Worm (Caenorhabditis elegans) whole organism, dauer: ENCODE measurements around the gene str-19.

Experiments
- unc-62 ChIP-seq: sonication (generic microtip); optimal IDR thresholded peaks from 2 replicates; lab custom pipeline; 2017; ENCODE audit warnings: missing biosample characterization, missing genetic modification reagents, missing genetic modification characterization

str-19 gene

ce11 chrV:15710401-15710800 lies 33.9 kb downstream of the str-19 start, which contains the start of gene Y6E2A.1:
Gene Y6E2A.1, minus strand, starts transcription at chrV:15710501.
- TF ChIP-seq unc-62 (GFP tag; lab: Kevin White, UChicago), result no peak

DNA sequence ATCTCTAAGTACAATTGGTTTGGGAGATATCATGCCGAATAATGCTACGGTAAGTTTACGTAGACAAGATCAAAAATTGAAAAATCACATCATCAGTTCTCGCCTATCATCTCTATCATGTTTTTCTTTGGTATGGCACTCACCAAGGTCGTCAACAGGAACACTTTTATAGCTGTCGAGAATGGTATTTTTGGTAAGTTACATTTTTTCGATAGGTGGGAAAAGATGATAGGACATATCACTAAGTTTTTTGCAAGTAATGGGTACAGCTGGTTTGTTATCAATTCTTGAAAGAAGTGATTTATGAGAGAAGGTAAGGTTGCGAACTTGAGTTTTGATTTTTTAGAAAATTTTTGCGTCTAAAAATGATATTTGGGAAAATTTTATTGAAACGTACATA lies 36.3 kb downstream of the str-19 start:
- TF ChIP-seq unc-62 (GFP tag; lab: Kevin White, UChicago), result no peak

DNA sequence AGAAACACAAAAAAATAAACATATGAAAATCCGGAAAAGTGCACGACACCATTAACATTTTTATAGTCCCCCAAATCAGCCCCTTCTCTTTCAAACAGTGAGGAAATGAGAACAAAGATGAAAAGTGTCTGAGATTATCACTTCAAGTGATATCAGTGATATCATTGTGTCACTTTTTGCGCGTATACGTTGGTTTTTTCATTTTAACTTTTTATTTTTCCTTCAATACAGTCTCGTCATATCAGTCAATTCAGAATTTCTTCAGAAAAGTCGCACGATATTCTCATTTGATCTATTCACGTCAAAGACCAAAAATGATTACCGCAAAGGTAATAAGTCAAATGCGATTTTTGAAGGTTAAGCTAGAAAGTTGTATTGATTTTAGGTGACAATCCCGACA lies 39.5 kb downstream of the str-19 start, which contains the start of gene twk-34:
TSS of gene twk-34 (plus strand) at position 216 of the 400 bp plus-strand sequence.
- TF ChIP-seq unc-62 (GFP tag; lab: Kevin White, UChicago), result no peak

- TF ChIP-seq unc-62 (GFP tag; lab: Kevin White, UChicago), result no peak
These were observed 42.0 kb downstream of the str-19 start, which contains the start of gene nhr-53 for ce11 chrV:15702263-15702662. Gene nhr-53, minus strand, starts transcription at chrV:15702363.

DNA sequence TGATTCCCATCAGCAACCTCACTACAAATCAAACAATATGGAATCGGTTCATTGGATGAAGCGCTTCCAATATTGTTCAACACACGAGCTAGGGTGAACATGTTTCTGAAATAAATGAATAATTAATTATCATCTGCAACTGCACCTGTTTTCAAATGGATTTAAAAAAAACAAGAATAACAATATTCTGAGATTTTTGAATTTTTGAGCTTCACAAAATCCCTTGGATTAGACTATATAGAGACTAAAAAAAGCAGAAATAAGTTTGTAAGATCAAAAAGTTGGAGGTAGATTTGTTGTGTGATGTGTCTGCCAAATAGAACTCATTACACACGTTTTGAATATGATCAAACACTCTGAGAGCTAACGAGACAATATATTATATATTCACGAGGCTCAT lies 44.5 kb downstream of the str-19 start, which contains the start of gene nhr-199:
TSS of gene nhr-199 (minus strand) at position 101 of the 400 bp plus-strand sequence.
- TF ChIP-seq unc-62 (GFP tag; lab: Kevin White, UChicago), result no peak

DNA sequence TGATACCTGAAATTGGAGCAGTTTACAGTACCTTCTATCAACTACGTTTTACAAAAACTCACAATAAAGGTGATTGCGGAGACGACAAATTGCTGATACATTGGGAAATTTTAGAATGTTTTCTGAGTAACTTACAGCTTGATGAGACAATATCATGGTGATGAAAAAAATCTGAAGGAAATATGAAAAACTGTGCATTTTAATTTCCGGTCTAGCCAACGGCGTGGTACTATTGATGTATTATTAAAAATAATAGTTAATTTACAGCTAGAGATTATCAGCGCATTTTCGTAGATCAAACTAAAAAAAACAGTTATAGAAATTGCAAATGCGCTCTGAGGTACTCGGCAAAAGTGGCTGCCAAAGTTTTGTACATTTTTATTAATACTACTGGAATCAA lies 46.2 kb downstream of the str-19 start, which contains the start of gene srx-29:
TSS of gene srx-29 (minus strand) at position 101 of the 400 bp plus-strand sequence.
- TF ChIP-seq unc-62 (GFP tag; lab: Kevin White, UChicago), result no peak

DNA sequence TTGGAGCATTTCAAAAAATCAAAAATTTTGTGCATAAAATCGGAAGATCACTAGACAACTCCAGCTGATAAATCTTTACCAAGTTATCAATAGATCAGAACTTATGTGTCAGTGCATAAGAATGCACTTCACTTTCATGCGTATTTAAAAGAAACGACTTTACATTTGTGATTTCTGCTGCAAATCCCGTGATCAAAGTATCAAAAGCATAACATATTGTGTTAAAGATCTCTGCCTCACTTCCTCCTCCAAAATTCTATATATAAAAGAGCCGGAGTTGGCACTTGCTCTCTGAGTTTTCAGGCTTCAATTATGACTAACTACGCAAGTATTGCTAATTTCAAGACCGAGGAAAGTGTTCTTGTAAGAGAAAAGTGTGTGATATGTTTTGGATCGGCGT lies 50.6 kb downstream of the str-19 start, which contains the start of gene nhr-198:
TSS of gene nhr-198 (plus strand) at position 313 of the 400 bp plus-strand sequence.
- no peak for TF ChIP-seq unc-62 (GFP tag; lab: Kevin White, UChicago)
